Worm (Caenorhabditis elegans): ENCODE results near the gene str-46.

Gene str-46

DNA sequence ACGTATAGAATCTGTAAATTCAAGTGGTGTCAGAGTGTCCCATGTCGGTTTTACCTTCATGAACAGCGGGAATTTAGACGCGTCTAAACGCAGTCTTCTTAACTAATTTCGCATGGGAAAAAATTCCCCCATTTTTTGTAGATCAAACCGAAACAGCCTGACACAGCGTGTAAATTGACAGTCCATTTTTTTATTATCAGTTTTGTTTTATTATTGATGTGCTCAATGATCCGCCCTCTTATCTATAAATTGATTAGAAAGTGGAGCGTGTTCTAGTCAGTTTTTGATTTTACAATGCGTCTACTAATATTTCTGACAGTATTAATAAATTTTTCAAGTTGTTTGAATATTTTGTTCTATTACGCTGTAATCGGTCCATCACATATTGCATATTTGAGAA, 50.7 kb downstream of the str-46 start, which contains the start of gene ugt-53:
Gene ugt-53 (plus strand): TSS at position 273 of the 400 bp plus-strand sequence.
- TF ChIP-seq hlh-30 (tag; optimal IDR thresholded peaks at IDR 0.05; ENCODE audit: insufficient read depth), result no peak
- peak; percentile 6 for TF ChIP-seq elt-2 (tag; optimal IDR thresholded peaks at IDR 0.05)
